Fruit fly (Drosophila melanogaster): ENCODE measurements around the gene hgo.
A peak's percentile ranks its signal among the peaks of the same experiment; 100 is the strongest.

hgo gene

DNA sequence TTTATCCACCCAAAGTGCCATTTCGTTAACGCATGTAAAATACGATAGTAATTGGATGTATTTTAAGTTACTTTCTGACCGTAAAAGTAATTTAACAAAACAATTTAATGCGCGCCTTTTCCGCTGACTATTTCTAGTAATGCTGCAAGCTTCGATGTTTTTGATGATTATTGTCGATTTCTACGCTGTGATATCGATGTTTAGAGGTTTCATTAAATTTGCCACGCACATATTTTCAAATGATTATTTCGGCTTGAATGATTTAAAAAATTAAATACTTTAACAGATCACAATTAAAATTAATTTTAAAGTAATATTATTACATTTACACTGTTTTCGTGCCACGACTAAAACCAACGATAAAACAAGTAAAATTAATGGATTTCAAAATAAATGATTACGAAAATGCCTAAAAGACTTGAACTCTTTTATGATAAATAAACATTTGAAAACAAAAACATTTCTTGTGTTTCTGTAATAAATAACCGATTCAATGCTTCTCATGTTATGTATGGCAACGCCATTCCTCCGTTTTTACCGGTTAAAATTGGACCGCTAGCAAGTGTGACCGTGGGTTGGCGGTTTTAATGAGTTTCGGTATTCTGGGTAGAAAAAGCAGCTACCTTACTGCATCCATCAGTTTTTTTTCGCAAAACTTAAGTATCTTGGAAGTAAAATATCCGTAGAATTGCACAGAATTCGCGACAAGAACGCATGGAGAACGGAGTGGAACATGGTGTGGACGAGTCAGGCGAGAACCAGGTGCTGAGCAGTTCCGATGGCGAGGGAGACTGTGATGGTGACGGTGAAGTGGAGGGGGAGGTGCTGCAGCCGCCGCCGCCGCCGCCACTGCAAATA, 5.8 kb upstream of the hgo start, which contains the start of the genes RfC38 and CG4751:
Gene RfC38 (minus strand): TSS at position 495 of the 858 bp plus-strand sequence.
Gene CG4751 (plus strand): TSS at position 587 of the 858 bp plus-strand sequence.
- TF ChIP-seq psq (GFP tag; optimal IDR thresholded peaks at IDR 0.05) (no peak), Myc (optimal IDR thresholded peaks at IDR 0.05) (peak; percentile 47)

DNA sequence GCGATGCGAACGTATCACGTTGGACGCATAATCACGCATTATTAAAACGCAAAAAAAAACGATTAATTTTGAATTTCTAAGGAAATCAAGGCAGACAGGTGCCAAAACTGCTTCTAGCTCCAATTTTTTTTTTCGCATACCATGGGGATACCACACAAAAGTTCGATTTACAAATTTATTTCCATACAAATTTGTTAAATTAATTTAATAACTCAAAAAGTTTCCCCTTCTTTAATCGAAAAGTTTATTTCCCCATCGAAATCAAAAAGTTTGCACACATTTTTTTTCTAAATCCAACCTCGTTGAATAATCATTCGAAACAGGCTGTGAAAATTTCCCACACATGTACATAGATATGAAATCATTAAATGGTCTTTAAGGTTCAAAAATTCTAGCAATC, 9.1 kb downstream of the hgo start, which contains the start of gene CG31867:
Gene CG31867 (minus strand): TSS at position 101 of the 400 bp plus-strand sequence.
- TF ChIP-seq Mio (GFP tag; optimal IDR thresholded peaks at IDR 0.05) (no peak), Hr78 (GFP tag; optimal IDR thresholded peaks at IDR 0.05) (no peak), sage (GFP tag; optimal IDR thresholded peaks at IDR 0.05) (no peak), jim (GFP tag; optimal IDR thresholded peaks at IDR 0.05) (no peak), dmrt93B (GFP tag; optimal IDR thresholded peaks at IDR 0.05) (no peak), Sp1 (GFP tag; optimal IDR thresholded peaks at IDR 0.05) (no peak), OdsH (GFP tag; optimal IDR thresholded peaks at IDR 0.05) (no peak), Dfd (GFP tag; optimal IDR thresholded peaks at IDR 0.05) (no peak), Vsx2 (GFP tag; optimal IDR thresholded peaks at IDR 0.05; ENCODE audit: partially characterized antibody) (no peak), ey (GFP tag; optimal IDR thresholded peaks at IDR 0.05) (no peak), CrebA (GFP tag; optimal IDR thresholded peaks at IDR 0.05; ENCODE audit: borderline replicate concordance) (no peak), br (GFP tag; optimal IDR thresholded peaks at IDR 0.05) (no peak), dl (GFP tag; optimal IDR thresholded peaks at IDR 0.05; ENCODE audit: insufficient read depth in 1 of 2, partially characterized antibody in 2 of 2) (no peak), rgr (GFP tag; optimal IDR thresholded peaks at IDR 0.05) (no peak), Rel (GFP tag; optimal IDR thresholded peaks at IDR 0.05) (no peak), Rel (tag; optimal IDR thresholded peaks at IDR 0.05) (no peak), HLH106 (tag; optimal IDR thresholded peaks at IDR 0.05) (no peak), woc (GFP tag; optimal IDR thresholded peaks at IDR 0.05) (no peak), Jra (GFP tag; optimal IDR thresholded peaks at IDR 0.05) (no peak), GATAd (GFP tag; optimal IDR thresholded peaks at IDR 0.05) (no peak), brk (GFP tag; optimal IDR thresholded peaks at IDR 0.05) (no peak)

DNA sequence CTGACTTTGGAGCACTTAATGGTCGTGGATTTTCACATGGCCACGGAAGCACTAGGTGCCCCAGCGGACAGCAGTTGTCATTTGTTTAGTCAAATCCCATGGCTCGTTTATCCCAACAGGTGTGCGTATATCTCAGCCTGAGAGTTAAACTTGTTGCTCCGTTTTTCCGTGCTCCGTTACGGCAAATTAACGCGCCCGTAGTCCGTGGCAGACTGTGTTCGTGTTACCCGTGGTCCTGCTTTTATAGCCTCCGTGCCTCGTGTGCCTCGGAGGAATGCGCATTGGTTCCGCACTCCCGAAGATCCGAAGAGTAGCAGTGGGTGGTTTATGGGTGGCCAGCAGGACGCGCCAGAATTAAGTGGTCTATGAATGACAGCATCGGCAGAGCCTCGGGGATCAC, 12.8 kb downstream of the hgo start, which contains the start of gene Gyc32E:
Gene Gyc32E (minus strand): TSS at position 133 of the 400 bp plus-strand sequence.
- TF ChIP-seq Vsx2 (GFP tag; optimal IDR thresholded peaks at IDR 0.05; ENCODE audit: partially characterized antibody) = no peak
- no peak for TF ChIP-seq N (GFP tag; optimal IDR thresholded peaks at IDR 0.05)
- TF ChIP-seq dsf (GFP tag; optimal IDR thresholded peaks at IDR 0.05; ENCODE audit: borderline replicate concordance) = no peak
- TF ChIP-seq rgr (GFP tag; optimal IDR thresholded peaks at IDR 0.05) = no peak

DNA sequence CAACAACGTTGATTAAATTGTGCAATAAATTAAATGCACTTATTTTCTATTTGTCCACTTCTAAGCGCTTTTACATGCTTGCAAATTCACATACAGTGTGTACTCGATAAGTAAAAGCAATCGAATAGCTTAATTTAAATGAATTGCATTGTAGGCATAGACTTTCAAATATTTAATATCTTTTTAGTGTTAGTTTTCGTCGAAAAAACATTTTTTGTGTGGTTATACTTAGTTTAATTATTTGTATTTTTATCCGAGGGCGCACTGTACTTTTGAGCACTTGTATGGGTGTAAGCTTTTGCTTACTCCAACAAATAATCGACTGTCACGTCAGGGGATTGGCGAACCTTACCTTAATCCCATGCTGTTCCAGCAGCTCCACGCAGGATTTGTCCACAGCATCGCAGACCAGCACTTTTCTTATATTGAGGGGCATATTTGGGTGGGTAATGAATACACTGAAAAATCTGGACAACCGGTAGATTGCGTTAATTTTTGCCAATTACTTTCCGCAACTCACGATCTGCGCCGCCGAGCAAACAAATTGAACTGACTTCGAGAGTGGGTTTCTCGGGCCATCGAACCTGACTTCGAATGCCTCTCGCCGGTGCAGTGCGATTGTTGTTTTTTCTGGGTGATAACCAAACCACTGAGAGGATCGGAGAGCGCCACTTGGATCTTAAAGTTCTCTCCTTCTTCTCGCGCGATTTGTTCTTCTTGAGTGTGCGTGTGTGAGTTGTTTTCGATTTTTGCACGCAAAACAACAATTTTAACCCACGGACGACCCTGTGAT, 19.2 kb downstream of the hgo start, which contains the start of gene CG6287:
Gene CG6287 (minus strand): TSS at position 556 of the 793 bp plus-strand sequence.
- TF ChIP-seq N (GFP tag; optimal IDR thresholded peaks at IDR 0.05) (no peak), usp (GFP tag; optimal IDR thresholded peaks at IDR 0.05) (no peak), Hr78 (GFP tag; optimal IDR thresholded peaks at IDR 0.05) (no peak), OdsH (GFP tag; optimal IDR thresholded peaks at IDR 0.05) (peak; percentile 94), br (GFP tag; optimal IDR thresholded peaks at IDR 0.05) (peak; percentile 91), lola (GFP tag; optimal IDR thresholded peaks at IDR 0.05) (no peak), Abd-B (GFP tag; optimal IDR thresholded peaks at IDR 0.05) (no peak), Dif (GFP tag; optimal IDR thresholded peaks at IDR 0.05; ENCODE audit: partially characterized antibody) (peak; percentile 97), Myc (optimal IDR thresholded peaks at IDR 0.05) (no peak), rgr (GFP tag; optimal IDR thresholded peaks at IDR 0.05) (peak; percentile 95), tai (GFP tag; optimal IDR thresholded peaks at IDR 0.05) (peak; percentile 88), Mio (GFP tag; optimal IDR thresholded peaks at IDR 0.05) (peak; percentile 45), CG32264 (GFP tag; optimal IDR thresholded peaks at IDR 0.05) (peak; percentile 89), pan (optimal IDR thresholded peaks at IDR 0.05) (no peak), Rel (GFP tag; optimal IDR thresholded peaks at IDR 0.05) (peak; percentile 52), Rel (tag; optimal IDR thresholded peaks at IDR 0.05) (no peak), CG9705 (GFP tag; optimal IDR thresholded peaks at IDR 0.05) (peak; percentile 87), dsf (GFP tag; optimal IDR thresholded peaks at IDR 0.05; ENCODE audit: borderline replicate concordance) (peak; percentile 79), h (GFP tag; optimal IDR thresholded peaks at IDR 0.05) (peak; percentile 97), ey (GFP tag; optimal IDR thresholded peaks at IDR 0.05) (peak; percentile 94), Vsx2 (GFP tag; optimal IDR thresholded peaks at IDR 0.05; ENCODE audit: partially characterized antibody) (peak; percentile 85), Sp1 (GFP tag; optimal IDR thresholded peaks at IDR 0.05) (peak; percentile 90), HLH106 (tag; optimal IDR thresholded peaks at IDR 0.05) (peak; percentile 96), GATAd (GFP tag; optimal IDR thresholded peaks at IDR 0.05) (peak; percentile 58), woc (GFP tag; optimal IDR thresholded peaks at IDR 0.05) (peak; percentile 91), psq (GFP tag; optimal IDR thresholded peaks at IDR 0.05) (peak; percentile 90), fru (GFP tag; optimal IDR thresholded peaks at IDR 0.05) (peak; percentile 94), dmrt93B (GFP tag; optimal IDR thresholded peaks at IDR 0.05) (peak; percentile 90), foxo (GFP tag; optimal IDR thresholded peaks at IDR 0.05) (peak; percentile 9 to 94), sv (GFP tag; optimal IDR thresholded peaks at IDR 0.05) (no peak), Jra (GFP tag; optimal IDR thresholded peaks at IDR 0.05) (peak; percentile 87), Hnf4 (GFP tag; optimal IDR thresholded peaks at IDR 0.05) (peak; percentile 94), sage (GFP tag; optimal IDR thresholded peaks at IDR 0.05) (peak; percentile 85), CrebA (GFP tag; optimal IDR thresholded peaks at IDR 0.05; ENCODE audit: borderline replicate concordance) (peak; percentile 44)
